Worm (Caenorhabditis elegans): ENCODE results near the gene rad-23.

DNA sequence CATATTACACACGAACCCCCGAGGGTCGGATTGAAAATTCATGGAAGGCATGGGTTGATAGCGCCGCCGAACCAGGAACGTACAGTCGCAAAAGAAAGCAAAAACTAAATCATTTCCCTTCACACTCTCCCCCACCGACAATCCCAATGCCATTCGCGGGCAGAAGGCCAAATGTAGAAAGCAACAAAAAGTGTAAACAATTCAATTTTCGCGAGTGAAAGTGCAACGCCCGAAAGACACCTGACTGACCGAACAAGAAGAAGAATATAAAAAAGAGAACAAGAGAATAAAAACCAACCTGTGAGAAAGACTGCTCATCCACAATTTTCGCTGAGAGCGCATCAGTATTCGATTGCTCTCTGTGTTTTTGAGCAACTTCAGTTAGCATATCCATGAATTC, 34.8 kb downstream of the rad-23 start:
- no peak for TF ChIP-seq him-1 (tag; optimal IDR thresholded peaks at IDR 0.05)
- no peak for TF ChIP-seq dao-5 (tag; optimal IDR thresholded peaks at IDR 0.05)

Measured in whole organism, L4/young adult.